Fruit fly (Drosophila melanogaster): ENCODE results near the gene Culd.
A peak's percentile ranks its signal among the peaks of the same experiment; 100 is the strongest.

The Culd gene

dm6 chr3L:8360643-8361110 lies 4.6 kb upstream of the Culd start, which contains the start of gene Idh (continued):
- no peak for TF ChIP-seq zf30C (GFP tag; optimal IDR thresholded peaks at IDR 0.05)
- TF ChIP-seq sim (GFP tag; IDR thresholded peaks at IDR 0.05) = no peak
- TF ChIP-seq grau (tag; optimal IDR thresholded peaks at IDR 0.05) = peak; percentile 20
- TF ChIP-seq trem (tag; optimal IDR thresholded peaks at IDR 0.05) = no peak

- TF ChIP-seq chm (GFP tag; IDR thresholded peaks at IDR 0.05) (no peak), CG32772 (GFP tag; IDR thresholded peaks at IDR 0.05) (0 out of 2 replicates have a peak, but pooled peaks have one; percentile 16), Awh (GFP tag; IDR thresholded peaks at IDR 0.05) (0 out of 2 replicates have a peak, but pooled peaks have one; percentile 16), sqz (GFP tag; optimal IDR thresholded peaks at IDR 0.05) (peak; percentile 23), exex (tag; optimal IDR thresholded peaks at IDR 0.05) (peak; percentile 50), Camta (GFP tag; optimal IDR thresholded peaks at IDR 0.05) (no peak), Drgx (GFP tag; IDR thresholded peaks at IDR 0.05) (0 out of 2 replicates have a peak, but pooled peaks have one; percentile 24), Trl (optimal IDR thresholded peaks at IDR 0.05) (peak in 1 of 2 experiments; percentile 34), Trl (GFP tag; optimal IDR thresholded peaks at IDR 0.05) (no peak), nom (GFP tag; optimal IDR thresholded peaks at IDR 0.05) (peak; percentile 93), bsh (GFP tag; optimal IDR thresholded peaks at IDR 0.05) (peak in 1 of 2 experiments; percentile 65), psq (GFP tag; optimal IDR thresholded peaks at IDR 0.05) (no peak)
Observed at dm6 chr3L:8360063-8360642, 4.1 kb upstream of the Culd start.

dm6 chr3L:8358776-8359455 lies 2.8 kb upstream of the Culd start:
- no peak for TF ChIP-seq croc (GFP tag; conservative IDR thresholded peaks at IDR 0.05)
- peak; percentile 48; the same call in 1 of the 3 replicates for TF ChIP-seq CG34422 (GFP tag; IDR thresholded peaks at IDR 0.05)
- TF ChIP-seq peb (GFP tag; IDR thresholded peaks at IDR 0.05) = no peak
- peak; percentile 51; the same call in 1 of the 3 replicates for TF ChIP-seq Doc3 (GFP tag; IDR thresholded peaks at IDR 0.05; ENCODE audit: partially characterized antibody)
- TF ChIP-seq HLH4C (GFP tag; IDR thresholded peaks at IDR 0.05; ENCODE audit: partially characterized antibody) = peak; percentile 75
- peak; percentile 62 for TF ChIP-seq Dref (GFP tag; IDR thresholded peaks at IDR 0.05)
- TF ChIP-seq Hey (tag; optimal IDR thresholded peaks at IDR 0.05) = peak; percentile 46
- TF ChIP-seq sens-2 (GFP tag; IDR thresholded peaks at IDR 0.05) = peak; percentile 49; the same call in 1 of the 2 replicates
- TF ChIP-seq dati (GFP tag; IDR thresholded peaks at IDR 0.05) = no peak
- no peak for TF ChIP-seq CG7987 (GFP tag; optimal IDR thresholded peaks at IDR 0.05)
- TF ChIP-seq TFAM (GFP tag; optimal IDR thresholded peaks at IDR 0.05) = no peak
- 0 out of 2 replicates have a peak, but pooled peaks have one; percentile 7 for TF ChIP-seq Xrp1 (GFP tag; IDR thresholded peaks at IDR 0.05)
- TF ChIP-seq pzg (GFP tag; optimal IDR thresholded peaks at IDR 0.05) = peak; percentile 32
- TF ChIP-seq CG32532 (GFP tag; IDR thresholded peaks at IDR 0.05) = no peak
- peak; percentile 69 for TF ChIP-seq hbn (GFP tag; IDR thresholded peaks at IDR 0.05; ENCODE audit: partially characterized antibody)
- TF ChIP-seq CG2116 (GFP tag; optimal IDR thresholded peaks at IDR 0.05) = peak; percentile 58
- TF ChIP-seq CG9876 (GFP tag; optimal IDR thresholded peaks at IDR 0.05) = no peak
- no peak for TF ChIP-seq sr (GFP tag; IDR thresholded peaks at IDR 0.05)
- no peak for TF ChIP-seq trh (GFP tag; optimal IDR thresholded peaks at IDR 0.05)
- peak; percentile 65; the same call in 1 of the 3 replicates for TF ChIP-seq CG14860 (GFP tag; IDR thresholded peaks at IDR 0.05; ENCODE audit: partially characterized antibody)
- no peak for TF ChIP-seq Ada2b (GFP tag; IDR thresholded peaks at IDR 0.05)
- TF ChIP-seq stc (GFP tag; IDR thresholded peaks at IDR 0.05) = no peak
- TF ChIP-seq scrt (GFP tag; optimal IDR thresholded peaks at IDR 0.05) = peak; percentile 95
- TF ChIP-seq grau (tag; optimal IDR thresholded peaks at IDR 0.05) = peak; percentile 17
- TF ChIP-seq kah (GFP tag; optimal IDR thresholded peaks at IDR 0.05) = peak; percentile 5
- no peak for TF ChIP-seq CG6689 (GFP tag; IDR thresholded peaks at IDR 0.05)
- TF ChIP-seq CG15514 (GFP tag; optimal IDR thresholded peaks at IDR 0.05) = no peak
- no peak for TF ChIP-seq btn (GFP tag; optimal IDR thresholded peaks at IDR 0.05)
- peak; percentile 75 for TF ChIP-seq CG34224 (GFP tag; IDR thresholded peaks at IDR 0.05; ENCODE audit: partially characterized antibody)
- peak; percentile 58 for TF ChIP-seq Med (GFP tag)
- TF ChIP-seq CG10543 (GFP tag; optimal IDR thresholded peaks at IDR 0.05) = peak; percentile 76

Measured in whole organism, embryonic.